Worm (Caenorhabditis elegans): Measurements from ENCODE around the gene mdf-2.

mdf-2 gene

ce11 chrIV:2603556-2604021 is 37.3 kb downstream of the mdf-2 start:
- TF ChIP-seq gmeb-1 (tag; optimal IDR thresholded peaks at IDR 0.05) (no peak), mbf-1 (tag; optimal IDR thresholded peaks at IDR 0.05) (no peak), zag-1 (tag; optimal IDR thresholded peaks at IDR 0.05) (no peak), R02D3.7 (tag; optimal IDR thresholded peaks at IDR 0.05) (no peak), elt-3 (tag; optimal IDR thresholded peaks at IDR 0.05) (no peak), ztf-4 (tag; optimal IDR thresholded peaks at IDR 0.05) (no peak), ztf-11 (tag; optimal IDR thresholded peaks at IDR 0.05) (no peak), sma-9 (GFP tag; optimal IDR thresholded peaks at IDR 0.05) (peak; percentile 68), sma-9 (tag; optimal IDR thresholded peaks at IDR 0.05) (no peak), ceh-82 (tag; optimal IDR thresholded peaks at IDR 0.05) (no peak), C34F6.9 (tag; optimal IDR thresholded peaks at IDR 0.05) (peak; percentile 37), lsy-2 (tag; optimal IDR thresholded peaks at IDR 0.05) (peak in 1 of 2 experiments; percentile 34), unc-39 (tag; optimal IDR thresholded peaks at IDR 0.05) (no peak), egl-27 (tag; optimal IDR thresholded peaks at IDR 0.05) (no peak), ZK546.5 (tag; optimal IDR thresholded peaks at IDR 0.05) (no peak), nhr-25 (tag; optimal IDR thresholded peaks at IDR 0.05) (peak; percentile 13), nhr-237 (tag; optimal IDR thresholded peaks at IDR 0.05) (no peak), sma-3 (GFP tag; optimal IDR thresholded peaks at IDR 0.05) (no peak), nhr-10 (tag; optimal IDR thresholded peaks at IDR 0.05) (no peak), skn-1 (tag; optimal IDR thresholded peaks at IDR 0.05) (no peak), alr-1 (tag; optimal IDR thresholded peaks at IDR 0.05) (no peak), unc-62 (GFP tag; optimal IDR thresholded peaks at IDR 0.05) (no peak), unc-55 (GFP tag; optimal IDR thresholded peaks at IDR 0.05) (no peak), elt-1 (tag; optimal IDR thresholded peaks at IDR 0.05) (no peak), ama-1 (optimal IDR thresholded peaks at IDR 0.05) (no peak), crh-2 (tag; optimal IDR thresholded peaks at IDR 0.05) (no peak), Y55F3AM.14 (GFP tag; optimal IDR thresholded peaks at IDR 0.05) (peak; percentile 44), lin-11 (tag; optimal IDR thresholded peaks at IDR 0.05) (no peak), ceh-16 (tag; optimal IDR thresholded peaks at IDR 0.05) (no peak), nhr-6 (tag; optimal IDR thresholded peaks at IDR 0.05) (no peak), fos-1 (tag; optimal IDR thresholded peaks at IDR 0.05) (no peak), peb-1 (tag; optimal IDR thresholded peaks at IDR 0.05) (no peak), blmp-1 (tag; optimal IDR thresholded peaks at IDR 0.05; ENCODE audit: insufficient read depth) (no peak), aly-2 (tag; optimal IDR thresholded peaks at IDR 0.05) (no peak), lin-13 (GFP tag; optimal IDR thresholded peaks at IDR 0.05) (peak; percentile 19), sem-4 (tag; optimal IDR thresholded peaks at IDR 0.05) (no peak), nhr-23 (tag; optimal IDR thresholded peaks at IDR 0.05) (no peak), dmd-4 (tag; optimal IDR thresholded peaks at IDR 0.05) (no peak), nhr-11 (tag; optimal IDR thresholded peaks at IDR 0.05) (no peak), nhr-12 (tag; optimal IDR thresholded peaks at IDR 0.05) (no peak), nhr-21 (tag; optimal IDR thresholded peaks at IDR 0.05) (peak; percentile 10), nhr-129 (tag; optimal IDR thresholded peaks at IDR 0.05) (peak; percentile 73), lin-39 (tag; optimal IDR thresholded peaks at IDR 0.05) (no peak), nhr-77 (tag; optimal IDR thresholded peaks at IDR 0.05) (no peak), F13H6.1 (tag; optimal IDR thresholded peaks at IDR 0.05) (no peak), snpc-4 (tag; optimal IDR thresholded peaks at IDR 0.05) (no peak)

- no peak for TF ChIP-seq nhr-23 (tag; optimal IDR thresholded peaks at IDR 0.05)
- no peak for TF ChIP-seq ceh-82 (tag; optimal IDR thresholded peaks at IDR 0.05)
- no peak for TF ChIP-seq blmp-1 (tag; optimal IDR thresholded peaks at IDR 0.05; ENCODE audit: insufficient read depth)
- no peak for TF ChIP-seq mbf-1 (tag; optimal IDR thresholded peaks at IDR 0.05)
- TF ChIP-seq unc-39 (tag; optimal IDR thresholded peaks at IDR 0.05), result no peak
- no peak for TF ChIP-seq lsy-2 (tag; optimal IDR thresholded peaks at IDR 0.05)
- no peak for TF ChIP-seq crh-2 (tag; optimal IDR thresholded peaks at IDR 0.05)
- TF ChIP-seq aly-2 (tag; optimal IDR thresholded peaks at IDR 0.05), result no peak
- TF ChIP-seq nhr-77 (tag; optimal IDR thresholded peaks at IDR 0.05), result no peak
- no peak for TF ChIP-seq fos-1 (tag; optimal IDR thresholded peaks at IDR 0.05)
- TF ChIP-seq ztf-1 (GFP tag; conservative IDR thresholded peaks at IDR 0.05), result no peak
- TF ChIP-seq nhr-11 (tag; optimal IDR thresholded peaks at IDR 0.05), result no peak
Measured at ce11 chrIV:2602862-2603189, 38.1 kb downstream of the mdf-2 start.

Data from whole organism, L2 larva.